Worm (Caenorhabditis elegans): ENCODE results near the gene algn-5.

DNA sequence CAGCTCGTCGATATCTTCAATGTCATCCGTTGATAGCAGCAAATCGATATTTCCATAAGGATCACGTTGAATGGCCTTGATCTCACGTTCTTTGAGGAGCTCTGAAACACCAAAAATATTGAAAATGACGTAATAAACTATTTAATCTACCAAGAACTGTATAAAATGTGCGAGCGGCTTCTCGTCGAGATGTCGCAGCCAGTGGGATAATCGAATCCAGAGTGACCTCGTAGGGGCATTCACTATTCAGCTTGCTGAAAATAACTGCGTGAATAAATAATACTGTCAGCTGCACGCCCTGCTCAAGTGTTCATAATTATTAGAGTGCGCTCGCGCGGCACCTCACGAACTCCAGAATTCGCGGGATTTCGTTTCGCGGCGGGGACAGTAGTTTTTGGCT lies 25.2 kb upstream of the algn-5 start, which contains the start of gene Y45G5AM.7:
- TF ChIP-seq snpc-4 (tag; optimal IDR thresholded peaks at IDR 0.05) (no peak), gmeb-1 (tag; optimal IDR thresholded peaks at IDR 0.05) (no peak), lin-11 (tag; optimal IDR thresholded peaks at IDR 0.05) (no peak), F13H6.1 (tag; optimal IDR thresholded peaks at IDR 0.05) (no peak)

All from whole organism, L2 larva.